Worm (Caenorhabditis elegans) whole organism, mixed stage, embryonic: Measurements from ENCODE around the gene str-74.

Experiments used
- blmp-1 ChIP-seq: fragments of 150-350 bp; optimal IDR thresholded peaks from 2 replicates; lab custom pipeline; 2014; ENCODE audit warnings: missing biosample characterization, missing genetic modification characterization
- ceh-43 ChIP-seq: fragments of 200-800 bp; sonication (Bioruptor generic); optimal IDR thresholded peaks from 2 replicates; lab custom pipeline; 2018; ENCODE audit warnings: mild to moderate bottlenecking, missing genetic modification characterization, moderate library complexity, missing compliant biosample characterization
- elt-3 ChIP-seq: fragments of 150-350 bp; optimal IDR thresholded peaks from 2 replicates; lab custom pipeline; 2014; ENCODE audit warnings: missing biosample characterization, missing genetic modification characterization
- flh-1 ChIP-seq: fragments of 200-800 bp; sonication (Bioruptor generic); optimal IDR thresholded peaks from 2 replicates; lab custom pipeline; 2018; ENCODE audit warnings: mild to moderate bottlenecking, missing genetic modification characterization, moderate library complexity, missing compliant biosample characterization
- lin-13 ChIP-seq: fragments of 150-350 bp; optimal IDR thresholded peaks from 2 replicates; lab custom pipeline; 2014; ENCODE audit warnings: missing biosample characterization, missing genetic modification characterization
- lin-32 ChIP-seq: fragments of 200-800 bp; sonication (Bioruptor generic); optimal IDR thresholded peaks from 2 replicates; lab custom pipeline; 2018; ENCODE audit warnings: mild to moderate bottlenecking, missing genetic modification characterization, missing compliant biosample characterization
- mep-1 ChIP-seq: fragments of 150-350 bp; optimal IDR thresholded peaks from 2 replicates; lab custom pipeline; 2017; ENCODE audit warnings: missing biosample characterization, missing genetic modification reagents, missing genetic modification characterization, inconsistent platforms
- nhr-12 ChIP-seq: fragments of 150-350 bp; optimal IDR thresholded peaks from 2 replicates; lab custom pipeline; 2014; ENCODE audit warnings: missing biosample characterization, missing genetic modification characterization
- nhr-237 ChIP-seq: fragments of 150-350 bp; optimal IDR thresholded peaks from 2 replicates; lab custom pipeline; 2014; ENCODE audit warnings: missing biosample characterization, missing genetic modification characterization
- pha-4 ChIP-seq: fragments of 150-350 bp; optimal IDR thresholded peaks from 2 replicates; lab custom pipeline; 2018; ENCODE audit warnings: missing biosample characterization, missing genetic modification reagents, missing genetic modification characterization
- snpc-4 ChIP-seq: fragments of 150-350 bp; optimal IDR thresholded peaks from 2 replicates; lab custom pipeline; 2014; ENCODE audit warnings: missing biosample characterization, missing genetic modification characterization
- unc-62 ChIP-seq: fragments of 150-350 bp; optimal IDR thresholded peaks from 2 replicates; lab custom pipeline; 2014; ENCODE audit warnings: missing biosample characterization, missing genetic modification reagents, missing genetic modification characterization
- ztf-11 ChIP-seq: fragments of 150-350 bp; optimal IDR thresholded peaks from 2 replicates; lab custom pipeline; 2014; ENCODE audit warnings: missing biosample characterization, missing genetic modification characterization

DNA sequence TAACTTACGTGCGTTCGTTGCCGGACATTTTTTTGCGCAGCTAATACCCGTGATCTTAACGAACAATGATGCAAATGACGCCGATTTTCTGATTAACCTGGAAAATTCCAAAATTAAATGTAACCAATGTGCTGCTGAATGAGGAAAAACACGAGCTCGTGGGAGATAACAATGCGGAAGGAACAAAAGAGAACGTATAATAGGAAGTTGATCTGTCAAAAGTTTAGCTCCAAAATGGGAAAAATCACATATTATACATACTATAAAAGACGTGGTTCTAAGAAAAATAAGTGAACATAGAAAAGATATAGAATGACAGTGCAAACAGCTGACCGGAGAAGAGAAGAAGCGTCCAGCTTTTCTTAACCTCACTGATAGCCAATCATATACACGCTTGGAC is 11.9 kb upstream of the str-74 start, which contains the start of gene C14H10.2:
- TF ChIP-seq pha-4 (tag; lab: Kevin White, UChicago), result no peak
- TF ChIP-seq snpc-4, result no peak
- TF ChIP-seq nhr-237 (tag; lab: Kevin White, UChicago), result no peak
- TF ChIP-seq elt-3 (tag; lab: Kevin White, UChicago), result no peak
- TF ChIP-seq lin-32, result no peak
- TF ChIP-seq flh-1 (GFP tag; lab: Kevin White, UChicago), result no peak
- TF ChIP-seq blmp-1 (tag; lab: Kevin White, UChicago), result no peak
- TF ChIP-seq unc-62 (GFP tag; lab: Kevin White, UChicago), result no peak
- no peak for TF ChIP-seq ceh-43
- no peak for TF ChIP-seq nhr-12
- TF ChIP-seq ztf-11 (tag; lab: Kevin White, UChicago), result no peak
- no peak for TF ChIP-seq mep-1 (tag; lab: Kevin White, UChicago)
- no peak for TF ChIP-seq lin-13 (tag; lab: Kevin White, UChicago)
